Worm (Caenorhabditis elegans) whole organism, L1 larva: Measurements from ENCODE around the gene ZK354.7.
"Not testable (repeated sequence)": the region's sequence is repeated elsewhere in the genome, so short reads cannot be mapped to it uniquely, and the experiment has no call there.

ENCODE experiments used
- C04F5.9 ChIP-seq: sonication (generic microtip); optimal IDR thresholded peaks from 2 replicates; lab custom pipeline; 2016; ENCODE audit warnings: missing genetic modification characterization, missing compliant biosample characterization
- aha-1 ChIP-seq: fragments of 150-350 bp; optimal IDR thresholded peaks from 2 replicates; lab custom pipeline; 2014; ENCODE audit warnings: missing biosample characterization, missing genetic modification characterization
- aly-2 ChIP-seq: fragments of 150-350 bp; optimal IDR thresholded peaks from 2 replicates; lab custom pipeline; 2014; ENCODE audit warnings: missing biosample characterization, missing genetic modification characterization
- ceh-90 ChIP-seq: sonication (generic microtip); optimal IDR thresholded peaks from 2 replicates; lab custom pipeline; 2016; ENCODE audit warnings: missing genetic modification characterization, missing compliant biosample characterization
- dsc-1 ChIP-seq: sonication (generic microtip); optimal IDR thresholded peaks from 2 replicates; lab custom pipeline; 2016; ENCODE audit warnings: mild to moderate bottlenecking, missing genetic modification characterization, missing compliant biosample characterization
- efl-1 ChIP-seq, 4 experiments: fragments of 150-350 bp; optimal IDR thresholded peaks in 3 of 4; peaks in 1 of 4; 1 replicate in 1 of 4; 2 replicates in 3 of 4; lab custom pipeline; 2014; ENCODE audit warnings: missing biosample characterization in 2 of 4, missing genetic modification characterization in 2 of 4, missing genetic modification reagents in 2 of 4
- egl-13 ChIP-seq: sonication (generic microtip); optimal IDR thresholded peaks from 2 replicates; lab custom pipeline; 2016; ENCODE audit warnings: missing genotype, missing genetic modification reagents, missing genetic modification characterization, missing compliant biosample characterization
- elt-2 ChIP-seq: sonication (generic microtip); optimal IDR thresholded peaks from 2 replicates; lab custom pipeline; 2016; ENCODE audit warnings: missing genetic modification characterization, mild to moderate bottlenecking, inconsistent platforms, missing compliant biosample characterization, missing genetic modification reagents
- ets-5 ChIP-seq: fragments of 200-800 bp; sonication (Bioruptor generic); IDR thresholded peaks from 2 replicates; pipeline ENCODE4 v1.3.6; 2022; ENCODE audit warnings: missing genetic modification characterization, missing compliant biosample characterization
- fkh-4 ChIP-seq: sonication (generic microtip); optimal IDR thresholded peaks from 2 replicates; lab custom pipeline; 2016; ENCODE audit warnings: missing compliant biosample characterization, missing genetic modification characterization, borderline replicate concordance
- lir-3 ChIP-seq: sonication (generic microtip); optimal IDR thresholded peaks from 2 replicates; lab custom pipeline; 2016; ENCODE audit warnings: mild to moderate bottlenecking, missing genetic modification characterization, moderate library complexity, missing compliant biosample characterization; ENCODE audit not compliant: poor library complexity
- mab-9 ChIP-seq: fragments of 200-800 bp; sonication (Bioruptor generic); IDR thresholded peaks from 2 replicates; pipeline ENCODE4 v1.3.6; 2022; ENCODE audit warnings: missing genetic modification reagents, missing genetic modification characterization, missing compliant biosample characterization
- mef-2 ChIP-seq: fragments of 150-350 bp; optimal IDR thresholded peaks from 2 replicates; lab custom pipeline; 2014; ENCODE audit warnings: missing biosample characterization, missing genetic modification characterization
- nhr-12 ChIP-seq: sonication (generic microtip); optimal IDR thresholded peaks from 2 replicates; lab custom pipeline; 2017; ENCODE audit warnings: missing biosample characterization, missing genetic modification characterization
- nhr-20 ChIP-seq: sonication (generic microtip); optimal IDR thresholded peaks from 2 replicates; lab custom pipeline; 2016; ENCODE audit warnings: mild to moderate bottlenecking, missing genetic modification characterization, missing compliant biosample characterization
- nhr-28 ChIP-seq: fragments of 150-350 bp; optimal IDR thresholded peaks from 2 replicates; lab custom pipeline; 2014; ENCODE audit warnings: missing biosample characterization, missing genetic modification characterization
- nhr-47 ChIP-seq: sonication (generic microtip); optimal IDR thresholded peaks from 2 replicates; lab custom pipeline; 2016; ENCODE audit warnings: mild to moderate bottlenecking, missing genetic modification characterization, moderate library complexity, missing compliant biosample characterization
- nhr-71 ChIP-seq: sonication (generic microtip); optimal IDR thresholded peaks from 2 replicates; lab custom pipeline; 2016; ENCODE audit warnings: mild to moderate bottlenecking, missing genetic modification characterization, moderate library complexity, missing compliant biosample characterization
- nhr-77 ChIP-seq: fragments of 150-350 bp; optimal IDR thresholded peaks from 2 replicates; lab custom pipeline; 2014; ENCODE audit warnings: missing biosample characterization, missing genetic modification characterization
- pag-3 ChIP-seq: sonication (generic microtip); optimal IDR thresholded peaks from 2 replicates; lab custom pipeline; 2017; ENCODE audit warnings: missing genetic modification characterization, mild to moderate bottlenecking, missing compliant biosample characterization, antibody characterized with exemption, borderline replicate concordance; ENCODE audit not compliant: insufficient read depth
- pax-3 ChIP-seq: fragments of 200-800 bp; sonication (Bioruptor generic); optimal IDR thresholded peaks from 2 replicates; lab custom pipeline; 2018; ENCODE audit warnings: mild to moderate bottlenecking, missing genetic modification characterization, moderate library complexity, missing compliant biosample characterization
- rnt-1 ChIP-seq: sonication (generic microtip); optimal IDR thresholded peaks from 2 replicates; lab custom pipeline; 2016; ENCODE audit warnings: mild to moderate bottlenecking, missing genetic modification characterization, moderate library complexity, missing compliant biosample characterization
- skn-1 ChIP-seq: fragments of 150-350 bp; optimal IDR thresholded peaks from 2 replicates; lab custom pipeline; 2014; ENCODE audit warnings: missing biosample characterization, missing genetic modification characterization
- tbx-2 ChIP-seq: sonication (generic microtip); optimal IDR thresholded peaks from 2 replicates; lab custom pipeline; 2016; ENCODE audit warnings: missing genetic modification characterization, missing compliant biosample characterization
- tlp-1 ChIP-seq: fragments of 150-350 bp; optimal IDR thresholded peaks from 2 replicates; lab custom pipeline; 2014; ENCODE audit warnings: missing biosample characterization, missing genetic modification characterization
- unc-130 ChIP-seq: fragments of 150-350 bp; optimal IDR thresholded peaks from 2 replicates; lab custom pipeline; 2017; ENCODE audit warnings: missing biosample characterization, missing genetic modification characterization, inconsistent platforms
- unc-30 ChIP-seq: sonication (generic microtip); optimal IDR thresholded peaks from 2 replicates; lab custom pipeline; 2017; ENCODE audit warnings: missing biosample characterization, missing genetic modification characterization
- unc-62 ChIP-seq: fragments of 150-350 bp; optimal IDR thresholded peaks from 2 replicates; lab custom pipeline; 2014; ENCODE audit warnings: missing biosample characterization, missing genetic modification reagents, missing genetic modification characterization
- unc-98 ChIP-seq: fragments of 200-800 bp; sonication (Bioruptor generic); IDR thresholded peaks from 2 replicates; pipeline ENCODE4 v1.3.6; 2022; ENCODE audit warnings: missing genetic modification characterization, missing compliant biosample characterization
- zag-1 ChIP-seq: fragments of 150-350 bp; optimal IDR thresholded peaks from 2 replicates; lab custom pipeline; 2014; ENCODE audit warnings: missing biosample characterization, missing genetic modification characterization

ZK354.7 gene

DNA sequence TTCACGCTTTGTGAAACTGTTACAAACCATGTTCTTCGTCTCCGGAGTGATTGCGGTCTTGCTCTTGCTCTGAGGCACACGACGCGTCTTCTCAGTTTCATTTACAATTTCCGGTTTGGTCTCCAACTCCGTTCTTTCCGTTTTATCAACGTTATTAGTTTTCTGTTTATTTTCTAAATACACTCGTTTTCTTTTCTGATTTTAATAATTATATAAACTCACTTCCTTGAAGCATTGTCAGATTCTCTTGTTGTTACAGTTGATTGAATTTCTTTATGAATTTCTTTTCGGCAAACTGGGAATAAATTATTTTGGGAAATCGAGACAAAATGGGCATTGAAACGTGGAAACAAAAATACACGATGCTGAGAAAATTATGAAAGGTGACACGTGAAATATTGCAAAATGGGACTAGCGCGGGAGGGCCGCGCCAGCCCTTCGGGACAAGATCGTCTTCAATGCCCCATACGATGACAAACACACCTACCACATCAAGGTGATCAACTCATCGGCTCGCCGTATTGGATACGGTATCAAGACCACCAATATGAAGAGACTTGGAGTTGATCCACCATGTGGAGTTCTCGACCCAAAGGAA is 5.2 kb upstream of the ZK354.7 start, which contains the start of the genes ZK354.9 and msp-58:
ZK354.9 (minus strand) TSS at position 101 of the 598 bp plus-strand sequence.
msp-58 (plus strand) TSS at position 548 of the 598 bp plus-strand sequence.
- TF ChIP-seq C04F5.9 (tag; lab: Kevin White, UChicago); mef-2 (tag; lab: Kevin White, UChicago); zag-1: not testable (repeated sequence)

DNA sequence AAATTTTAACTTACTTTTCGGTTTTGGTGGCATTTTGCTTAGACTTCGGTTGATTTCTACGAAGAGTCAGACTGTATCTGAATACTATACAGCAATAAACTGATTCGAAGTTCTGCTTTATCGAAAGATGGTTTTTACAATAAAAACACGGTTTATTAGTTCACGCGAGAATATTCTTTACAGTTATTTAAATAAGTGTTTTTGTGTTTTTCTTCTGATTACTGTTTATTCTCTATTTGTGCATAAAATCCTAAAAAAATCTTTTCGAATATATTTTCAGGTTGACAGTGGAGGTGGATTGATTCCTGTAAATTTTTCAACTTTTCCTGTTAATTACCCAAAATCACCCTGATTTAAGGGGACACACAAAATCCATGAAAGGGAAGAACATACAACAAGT is 3.1 kb upstream of the ZK354.7 start, which contains the start of gene ZK354.8:
ZK354.8 (minus strand) TSS at position 101 of the 400 bp plus-strand sequence.
- TF ChIP-seq skn-1 (tag; lab: Kevin White, UChicago) (no peak), ceh-90 (tag; lab: Kevin White, UChicago) (no peak), mab-9 (GFP tag; lab: Robert Waterston, UW) (no peak), ets-5 (no peak), lir-3 (tag; lab: Kevin White, UChicago) (no peak), tlp-1 (tag; lab: Kevin White, UChicago) (no peak), unc-98 (GFP tag; lab: Robert Waterston, UW) (no peak), rnt-1 (no peak), nhr-77 (tag; lab: Kevin White, UChicago) (no peak)

DNA sequence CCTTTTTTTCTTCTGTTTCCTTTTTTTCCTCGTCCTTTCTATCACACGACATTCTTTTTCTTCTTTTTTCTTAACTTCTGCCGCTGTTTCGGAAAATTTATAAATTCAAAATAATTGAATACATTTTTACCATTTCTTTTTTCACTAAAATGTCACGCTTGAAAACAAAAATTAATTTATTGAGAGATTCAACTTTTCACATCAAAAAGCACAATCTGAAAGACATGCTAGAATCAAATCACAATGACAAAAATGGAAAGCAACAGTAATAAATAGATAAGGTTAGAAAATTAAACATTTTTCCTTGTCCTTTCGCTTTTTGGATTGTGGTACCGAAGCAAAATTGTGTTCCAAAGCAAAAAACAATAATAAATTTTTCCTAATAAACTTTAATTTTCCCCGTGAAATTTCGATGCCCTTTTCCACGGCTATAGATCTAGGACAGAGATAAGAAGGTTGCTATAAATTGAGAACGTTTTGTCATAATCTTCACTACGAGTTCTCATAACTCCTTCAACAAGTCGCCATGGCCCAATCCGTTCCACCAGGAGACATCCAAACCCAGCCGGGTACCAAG is 5.4 kb downstream of the ZK354.7 start, which contains the start of the genes ZK354.6 and msp-113:
ZK354.6 (minus strand) TSS at position 101 of the 577 bp plus-strand sequence.
msp-113 (plus strand) TSS at position 527 of the 577 bp plus-strand sequence.
- TF ChIP-seq pag-3 (tag; lab: Kevin White, UChicago) (no peak), fkh-4 (no peak), nhr-28 (tag; lab: Kevin White, UChicago) (no peak), unc-30 (tag; lab: Kevin White, UChicago) (no peak), unc-62 (GFP tag; lab: Kevin White, UChicago) (no peak), elt-2 (tag; lab: Kevin White, UChicago) (no peak), aly-2 (tag; lab: Kevin White, UChicago) (no peak), tbx-2 (tag; lab: Kevin White, UChicago) (no peak), ets-5 (no peak), pax-3 (tag; lab: Kevin White, UChicago) (no peak), nhr-12 (tag; lab: Kevin White, UChicago) (no peak), skn-1 (tag; lab: Kevin White, UChicago) (no peak), unc-130 (tag; lab: Kevin White, UChicago) (no peak), nhr-20 (tag; lab: Kevin White, UChicago) (no peak)

DNA sequence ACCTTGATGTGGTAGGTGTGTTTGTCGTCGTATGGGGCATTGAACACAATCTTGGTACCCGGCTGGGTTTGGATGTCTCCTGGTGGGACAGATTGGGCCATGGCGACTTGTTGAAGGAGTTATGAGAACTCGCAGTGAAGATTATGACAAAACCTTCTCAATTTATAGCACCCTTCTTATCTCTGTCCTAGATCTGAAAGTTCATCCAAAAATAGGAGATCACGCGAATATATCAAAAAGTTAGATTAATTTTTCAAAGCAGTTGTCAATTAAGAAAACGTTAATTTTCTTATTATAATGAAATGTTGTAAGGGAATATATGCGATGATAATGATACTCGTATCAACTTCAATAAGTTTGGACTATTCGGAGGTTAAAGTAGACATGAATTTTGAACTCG is 7.7 kb downstream of the ZK354.7 start, which contains the start of gene msp-51:
msp-51 (minus strand) TSS at position 101 of the 400 bp plus-strand sequence.
- TF ChIP-seq unc-98 (GFP tag; lab: Robert Waterston, UW); aha-1 (tag; lab: Kevin White, UChicago); nhr-47 (tag; lab: Kevin White, UChicago): not testable (repeated sequence)

DNA sequence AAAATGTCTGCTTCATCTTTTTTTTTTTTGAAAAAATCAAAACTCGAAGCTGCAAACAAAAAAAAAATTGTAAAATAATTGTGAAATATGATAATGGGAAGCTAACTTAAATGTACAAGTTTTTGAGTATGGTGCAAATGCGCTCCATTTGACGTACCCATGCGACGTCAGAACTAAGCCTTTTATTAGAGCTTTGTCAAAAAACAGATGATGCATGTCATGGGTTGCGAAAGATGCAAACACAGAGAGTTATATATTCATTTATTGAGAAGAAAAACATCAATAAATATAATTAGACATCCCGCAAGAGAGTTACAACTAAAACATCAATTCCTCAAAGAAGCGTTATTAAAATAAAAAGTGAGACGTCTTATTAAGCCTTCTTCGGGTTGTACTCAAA is 8.5 kb downstream of the ZK354.7 start:
- TF ChIP-seq dsc-1 (tag; lab: Kevin White, UChicago): peak; percentile 58
- no peak for TF ChIP-seq efl-1 (optimal IDR thresholded peaks at IDR 0.05; lab: Kevin White, UChicago)
- TF ChIP-seq efl-1 (GFP tag; optimal IDR thresholded peaks at IDR 0.05 in 1 of 2; lab: Kevin White, UChicago): peak in 1 of 2 experiments; percentile 54
- TF ChIP-seq nhr-77 (tag; lab: Kevin White, UChicago): no peak

DNA sequence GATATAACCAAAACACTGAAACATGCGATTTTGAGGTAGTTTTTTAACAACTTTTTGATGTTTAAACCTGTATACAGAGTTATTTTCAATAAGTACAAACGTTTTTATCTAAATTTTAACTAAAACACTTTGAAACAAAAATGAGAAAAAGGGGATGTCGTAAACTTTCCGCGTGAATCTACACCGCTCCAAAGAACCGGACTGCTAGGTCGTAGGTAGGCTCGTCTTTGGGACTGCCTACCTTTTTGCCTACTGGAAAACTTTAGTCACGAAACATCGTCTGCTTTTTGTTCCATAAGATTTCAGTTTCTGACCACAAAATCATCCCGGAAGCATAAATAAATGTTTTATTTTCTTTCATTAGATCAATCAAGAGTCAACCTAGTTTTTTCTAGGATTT is 11.7 kb downstream of the ZK354.7 start:
- TF ChIP-seq egl-13 (tag; lab: Kevin White, UChicago) (no peak), dsc-1 (tag; lab: Kevin White, UChicago) (no peak), nhr-71 (tag; lab: Kevin White, UChicago) (no peak)
